Worm (Caenorhabditis elegans) whole organism, L2 larva: ENCODE data around the gene F07H5.13.

Experiments used
- aly-2 ChIP-seq: fragments of 150-350 bp; optimal IDR thresholded peaks from 2 replicates; lab custom pipeline; 2014; ENCODE audit warnings: missing biosample characterization, missing genetic modification characterization
- egl-27 ChIP-seq: sonication (generic microtip); optimal IDR thresholded peaks from 3 replicates; lab custom pipeline; 2017; ENCODE audit warnings: missing biosample characterization, missing genetic modification reagents, missing genetic modification characterization
- fos-1 ChIP-seq: fragments of 150-350 bp; optimal IDR thresholded peaks from 2 replicates; lab custom pipeline; 2014; ENCODE audit warnings: missing biosample characterization, missing genetic modification characterization
- unc-62 ChIP-seq: fragments of 150-350 bp; optimal IDR thresholded peaks from 2 replicates; lab custom pipeline; 2014; ENCODE audit warnings: missing biosample characterization, missing genetic modification reagents, missing genetic modification characterization

DNA sequence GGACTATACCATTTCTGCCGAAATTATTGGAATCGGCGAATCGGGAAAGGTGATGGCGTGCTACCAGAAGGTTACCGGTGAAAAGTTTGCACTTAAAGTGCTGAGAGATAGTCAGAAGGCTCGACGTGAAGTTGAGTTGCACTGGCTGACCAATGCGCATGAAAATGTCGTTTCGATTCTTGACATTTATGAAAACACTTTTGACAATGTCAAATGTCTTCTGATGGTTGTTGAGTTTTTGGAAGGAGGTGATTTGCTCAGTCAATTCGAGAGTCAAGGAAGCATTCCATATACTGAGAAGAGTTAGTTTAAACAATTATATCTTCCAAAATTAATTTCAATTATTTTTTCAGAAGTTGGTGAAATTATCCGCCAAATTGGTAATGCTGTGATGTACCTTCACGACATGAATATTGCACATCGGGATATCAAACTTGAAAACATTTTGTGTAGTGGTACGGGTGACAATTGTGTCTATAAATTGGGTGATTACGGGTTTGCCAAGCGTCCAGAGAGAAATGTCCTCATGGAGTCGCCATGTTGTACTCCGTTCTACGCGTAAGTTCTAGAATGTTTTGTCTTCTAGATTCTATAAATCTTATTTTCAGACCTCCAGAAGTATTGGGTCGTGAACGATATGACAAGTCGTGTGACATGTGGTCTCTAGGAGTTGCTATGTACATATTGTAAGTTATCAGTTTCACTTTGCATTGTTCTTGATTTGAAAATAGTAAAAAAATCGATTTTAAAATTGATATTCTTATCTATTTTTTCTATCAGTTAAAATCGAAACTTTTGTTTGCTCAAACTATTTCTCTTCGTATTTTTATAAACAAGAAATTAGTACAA lies 44.7 kb upstream of the F07H5.13 start:
- TF ChIP-seq aly-2 (tag; lab: Kevin White, UChicago) (no peak), egl-27 (tag; lab: Kevin White, UChicago) (no peak), unc-62 (GFP tag; lab: Kevin White, UChicago) (no peak), fos-1 (no peak)
